Fruit fly (Drosophila melanogaster): ENCODE measurements around the gene CG12795.
A peak's percentile ranks its signal among the peaks of the same experiment; 100 is the strongest.

CG12795 gene

DNA sequence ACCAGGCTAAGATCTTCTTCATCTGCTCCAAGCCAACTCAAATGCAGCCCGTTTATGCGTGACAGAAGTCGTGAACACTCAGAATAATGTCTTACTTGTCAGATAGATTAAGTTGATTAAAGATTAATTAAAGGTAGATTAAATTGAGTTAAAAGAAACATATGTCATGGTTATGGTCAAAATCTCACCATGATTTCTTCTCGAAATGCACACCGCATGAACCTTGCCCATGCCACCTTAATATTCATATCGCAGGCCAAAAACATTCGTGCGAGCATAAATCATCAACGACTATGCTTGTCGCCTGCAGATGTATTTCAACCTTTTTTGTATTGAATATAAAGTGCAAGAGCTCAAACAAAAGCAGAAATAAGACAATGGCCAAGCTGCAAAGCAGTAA is 15.2 kb upstream of the CG12795 start (continued):
- peak; percentile 34 for TF ChIP-seq scrt (GFP tag; optimal IDR thresholded peaks at IDR 0.05)
- no peak for TF ChIP-seq CG9727 (GFP tag; optimal IDR thresholded peaks at IDR 0.05)
- no peak for TF ChIP-seq CHES-1-like (GFP tag; optimal IDR thresholded peaks at IDR 0.05)
- no peak for TF ChIP-seq zf30C (GFP tag; optimal IDR thresholded peaks at IDR 0.05)
- TF ChIP-seq CG4617 (GFP tag; optimal IDR thresholded peaks at IDR 0.05; ENCODE audit: borderline replicate concordance) = no peak
- peak; percentile 47 for TF ChIP-seq CG30403 (GFP tag; optimal IDR thresholded peaks at IDR 0.05)
- peak; percentile 55; the same call in 1 of the 2 replicates for TF ChIP-seq Nf-YA (GFP tag; IDR thresholded peaks at IDR 0.05)
- TF ChIP-seq CG7963 (GFP tag; IDR thresholded peaks at IDR 0.05; ENCODE audit: partially characterized antibody) = no peak
- TF ChIP-seq sim (GFP tag; IDR thresholded peaks at IDR 0.05) = peak; percentile 56; the same call in 1 of the 2 replicates
- no peak for TF ChIP-seq ftz-f1 (GFP tag; optimal IDR thresholded peaks at IDR 0.05)
- TF ChIP-seq sob (GFP tag; IDR thresholded peaks at IDR 0.05) = no peak
- TF ChIP-seq CG15269 (tag; optimal IDR thresholded peaks at IDR 0.05) = peak; percentile 73
- TF ChIP-seq btn (GFP tag; optimal IDR thresholded peaks at IDR 0.05) = no peak
- TF ChIP-seq h (optimal IDR thresholded peaks at IDR 0.05) = no peak
- TF ChIP-seq Sox102F (GFP tag; optimal IDR thresholded peaks at IDR 0.05) = peak; percentile 78
- peak; percentile 85 for TF ChIP-seq dmrt99B (tag; optimal IDR thresholded peaks at IDR 0.05)
- TF ChIP-seq CG12219 (GFP tag; optimal IDR thresholded peaks at IDR 0.05) = peak; percentile 56
- peak; percentile 11 for TF ChIP-seq CG9609 (GFP tag; optimal IDR thresholded peaks at IDR 0.05)
- TF ChIP-seq Hmx (GFP tag; optimal IDR thresholded peaks at IDR 0.05) = no peak
- no peak for TF ChIP-seq peb (GFP tag; IDR thresholded peaks at IDR 0.05)
- no peak for TF ChIP-seq CG6791 (GFP tag; IDR thresholded peaks at IDR 0.05; ENCODE audit: partially characterized antibody)
- no peak for TF ChIP-seq aop (GFP tag; IDR thresholded peaks at IDR 0.05)
- no peak for TF ChIP-seq CG34376 (GFP tag; optimal IDR thresholded peaks at IDR 0.05)
- peak; percentile 29 for TF ChIP-seq Xbp1 (GFP tag; optimal IDR thresholded peaks at IDR 0.05)

DNA sequence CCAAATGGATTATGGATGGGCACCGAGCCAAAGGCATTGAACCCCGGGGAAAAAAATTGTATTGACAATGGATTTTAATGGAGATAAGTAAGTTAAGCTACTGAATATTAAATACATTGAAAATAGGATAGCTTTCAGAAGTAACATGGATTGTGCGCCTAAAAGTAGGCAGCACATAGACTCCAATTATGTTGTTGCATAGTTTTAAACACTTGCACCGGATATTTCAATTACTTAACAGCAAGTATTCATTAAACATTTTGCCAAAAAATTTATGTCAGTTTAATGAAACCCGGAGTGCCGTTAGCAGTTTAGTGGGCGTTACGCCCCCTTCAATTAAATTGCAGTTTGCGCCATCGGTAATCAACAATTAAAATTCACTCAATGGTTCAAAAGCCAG is 14.2 kb upstream of the CG12795 start:
- TF ChIP-seq CG31388 (GFP tag; optimal IDR thresholded peaks at IDR 0.05) (no peak), CG8290 (GFP tag; optimal IDR thresholded peaks at IDR 0.05) (peak; percentile 87), CG8290 (tag; optimal IDR thresholded peaks at IDR 0.05) (peak; percentile 50 to 99)

DNA sequence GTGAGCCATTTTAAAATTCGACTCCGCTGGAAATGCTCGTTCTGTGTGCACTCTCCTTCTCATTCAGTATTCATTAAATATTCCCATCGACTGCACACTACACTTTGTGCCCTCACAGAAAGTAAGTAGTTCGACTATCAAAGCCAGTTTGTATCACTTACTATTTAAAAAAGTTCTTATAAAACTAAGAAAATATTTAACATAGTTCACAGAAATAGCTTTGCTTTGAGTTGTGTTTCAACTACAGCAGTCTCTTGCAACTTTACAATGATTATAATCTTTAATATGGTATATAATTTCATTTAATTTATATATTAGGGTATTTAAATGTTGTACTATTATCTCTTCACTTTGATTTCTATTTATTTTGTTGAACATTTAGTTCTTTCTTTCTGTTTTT is 12.8 kb upstream of the CG12795 start:
- TF ChIP-seq bsh (GFP tag; optimal IDR thresholded peaks at IDR 0.05) = peak in 1 of 2 experiments; percentile 54
- no peak for TF ChIP-seq Dp (GFP tag; optimal IDR thresholded peaks at IDR 0.05)
- TF ChIP-seq phol (tag; optimal IDR thresholded peaks at IDR 0.05) = peak; percentile 49
- TF ChIP-seq Antp (GFP tag; optimal IDR thresholded peaks at IDR 0.05) = no peak
- TF ChIP-seq CG7839 (tag; optimal IDR thresholded peaks at IDR 0.05) = peak; percentile 16
- TF ChIP-seq CG30403 (GFP tag; optimal IDR thresholded peaks at IDR 0.05) = peak; percentile 3
- peak; percentile 98 for TF ChIP-seq D19A (tag; optimal IDR thresholded peaks at IDR 0.05)
- no peak for TF ChIP-seq Hsf (GFP tag; optimal IDR thresholded peaks at IDR 0.05)
- peak; percentile 34 for TF ChIP-seq dmrt99B (tag; optimal IDR thresholded peaks at IDR 0.05)
- peak in 1 of 3 experiments; percentile 70 for TF ChIP-seq lola (GFP tag; optimal IDR thresholded peaks at IDR 0.05)
- peak; percentile 20 for TF ChIP-seq Sox100B (GFP tag; optimal IDR thresholded peaks at IDR 0.05)
- TF ChIP-seq fru (optimal IDR thresholded peaks at IDR 0.05) = no peak
- no peak for TF ChIP-seq ap (GFP tag; IDR thresholded peaks at IDR 0.05)
- TF ChIP-seq CoRest (tag; optimal IDR thresholded peaks at IDR 0.05) = peak; percentile 23
- TF ChIP-seq bab2 (GFP tag; optimal IDR thresholded peaks at IDR 0.05) = no peak
- TF ChIP-seq CG14710 (tag; optimal IDR thresholded peaks at IDR 0.05) = peak; percentile 43
- TF ChIP-seq fd96Cb (tag; optimal IDR thresholded peaks at IDR 0.05) = peak; percentile 20
- no peak for TF ChIP-seq vnd (GFP tag; IDR thresholded peaks at IDR 0.05; ENCODE audit: partially characterized antibody)
- no peak for TF ChIP-seq CG6813 (GFP tag; optimal IDR thresholded peaks at IDR 0.05)
- TF ChIP-seq CG10267 (tag; optimal IDR thresholded peaks at IDR 0.05) = peak; percentile 30
- TF ChIP-seq CG1832 (GFP tag; optimal IDR thresholded peaks at IDR 0.05) = no peak
- no peak for TF ChIP-seq CG18764 (GFP tag; optimal IDR thresholded peaks at IDR 0.05)
- no peak for TF ChIP-seq CG16863 (GFP tag; optimal IDR thresholded peaks at IDR 0.05)
- TF ChIP-seq nmo (GFP tag; optimal IDR thresholded peaks at IDR 0.05) = peak; percentile 52
- no peak for TF ChIP-seq CG10543 (GFP tag; optimal IDR thresholded peaks at IDR 0.05)
